Worm (Caenorhabditis elegans) whole organism, late embryonic: ENCODE data around the gene nhr-78.

Experiments used
- C08G9.2 ChIP-seq: sonication (generic microtip); optimal IDR thresholded peaks from 2 replicates; lab custom pipeline; 2016; ENCODE audit warnings: mild to moderate bottlenecking, missing genetic modification characterization, moderate library complexity, missing compliant biosample characterization
- C38D4.7 ChIP-seq: fragments of 200-800 bp; sonication (Bioruptor generic); optimal IDR thresholded peaks from 2 replicates; lab custom pipeline; 2018; ENCODE audit warnings: mild to moderate bottlenecking, missing genetic modification characterization, moderate library complexity, missing compliant biosample characterization
- F13H6.1 ChIP-seq: sonication (generic microtip); optimal IDR thresholded peaks from 2 replicates; lab custom pipeline; 2016; ENCODE audit warnings: missing genetic modification characterization, missing compliant biosample characterization
- K02D7.2 ChIP-seq: sonication (generic microtip); optimal IDR thresholded peaks from 2 replicates; lab custom pipeline; 2017; ENCODE audit warnings: mild to moderate bottlenecking, missing genetic modification characterization, missing compliant biosample characterization
- K09A11.1 ChIP-seq: sonication (generic microtip); optimal IDR thresholded peaks from 2 replicates; lab custom pipeline; 2017; ENCODE audit warnings: antibody characterized with exemption, mild to moderate bottlenecking, missing genetic modification characterization, missing compliant biosample characterization; ENCODE audit not compliant: insufficient read depth
- T23F11.4 ChIP-seq: fragments of 200-800 bp; sonication (Bioruptor generic); optimal IDR thresholded peaks from 2 replicates; lab custom pipeline; 2018; ENCODE audit warnings: mild to moderate bottlenecking, missing genetic modification characterization, missing compliant biosample characterization
- ahr-1 ChIP-seq: sonication (generic microtip); optimal IDR thresholded peaks from 2 replicates; lab custom pipeline; 2016; ENCODE audit warnings: missing genetic modification characterization, missing compliant biosample characterization
- ceh-19 ChIP-seq: fragments of 200-800 bp; sonication (Bioruptor generic); optimal IDR thresholded peaks from 2 replicates; lab custom pipeline; 2018; ENCODE audit warnings: mild to moderate bottlenecking, missing genetic modification characterization, missing compliant biosample characterization
- ceh-2 ChIP-seq: sonication (generic microtip); optimal IDR thresholded peaks from 2 replicates; lab custom pipeline; 2016; ENCODE audit warnings: missing genotype, missing genetic modification characterization, missing compliant biosample characterization
- ceh-24 ChIP-seq: sonication (generic microtip); optimal IDR thresholded peaks from 2 replicates; lab custom pipeline; 2016; ENCODE audit warnings: mild to moderate bottlenecking, missing genetic modification characterization, missing compliant biosample characterization
- ceh-31 ChIP-seq: sonication (generic microtip); optimal IDR thresholded peaks from 2 replicates; lab custom pipeline; 2016; ENCODE audit warnings: missing genetic modification characterization, missing compliant biosample characterization
- ceh-48 ChIP-seq: sonication (generic microtip); optimal IDR thresholded peaks from 2 replicates; lab custom pipeline; 2016; ENCODE audit warnings: missing genetic modification characterization, inconsistent platforms, missing compliant biosample characterization
- dmd-4 ChIP-seq: sonication (generic microtip); optimal IDR thresholded peaks from 2 replicates; lab custom pipeline; 2016; ENCODE audit warnings: borderline replicate concordance, missing genetic modification characterization, missing compliant biosample characterization
- dve-1 ChIP-seq: sonication (generic microtip); optimal IDR thresholded peaks from 2 replicates; lab custom pipeline; 2017; ENCODE audit warnings: antibody characterized with exemption, mild to moderate bottlenecking, missing genetic modification characterization, missing compliant biosample characterization
- elt-2 ChIP-seq: sonication (generic microtip); optimal IDR thresholded peaks from 2 replicates; lab custom pipeline; 2016; ENCODE audit warnings: missing genetic modification reagents, missing genetic modification characterization, missing compliant biosample characterization
- elt-4 ChIP-seq: sonication (generic microtip); optimal IDR thresholded peaks from 2 replicates; lab custom pipeline; 2016; ENCODE audit warnings: missing genetic modification characterization, missing compliant biosample characterization
- ets-4 ChIP-seq: sonication (generic microtip); optimal IDR thresholded peaks from 2 replicates; lab custom pipeline; 2016; ENCODE audit warnings: missing genetic modification characterization, missing compliant biosample characterization
- fax-1 ChIP-seq: sonication (generic microtip); optimal IDR thresholded peaks from 2 replicates; lab custom pipeline; 2016; ENCODE audit warnings: missing genotype, missing genetic modification characterization, missing compliant biosample characterization
- fkh-10 ChIP-seq: fragments of 150-350 bp; optimal IDR thresholded peaks from 2 replicates; lab custom pipeline; 2014; ENCODE audit warnings: missing biosample characterization, missing genetic modification reagents, missing genetic modification characterization
- fkh-6 ChIP-seq: sonication (generic microtip); optimal IDR thresholded peaks from 2 replicates; lab custom pipeline; 2016; ENCODE audit warnings: missing genetic modification characterization, missing compliant biosample characterization
- hlh-15 ChIP-seq: sonication (generic microtip); optimal IDR thresholded peaks from 2 replicates; lab custom pipeline; 2016; ENCODE audit warnings: missing genetic modification characterization, missing compliant biosample characterization
- hlh-6 ChIP-seq: sonication (generic microtip); optimal IDR thresholded peaks from 2 replicates; lab custom pipeline; 2016; ENCODE audit warnings: missing genotype, missing genetic modification characterization, missing compliant biosample characterization
- nhr-232 ChIP-seq: sonication (generic microtip); optimal IDR thresholded peaks from 2 replicates; lab custom pipeline; 2016; ENCODE audit warnings: missing genetic modification characterization, missing compliant biosample characterization
- pag-3 ChIP-seq: sonication (generic microtip); optimal IDR thresholded peaks from 2 replicates; lab custom pipeline; 2016; ENCODE audit warnings: missing compliant biosample characterization, missing genetic modification characterization, borderline replicate concordance
- pat-9 ChIP-seq: fragments of 200-800 bp; sonication (Bioruptor generic); optimal IDR thresholded peaks from 2 replicates; lab custom pipeline; 2018; ENCODE audit warnings: mild to moderate bottlenecking, missing genetic modification characterization, moderate library complexity, missing compliant biosample characterization
- pha-4 ChIP-seq: fragments of 150-350 bp; optimal IDR thresholded peaks from 2 replicates; lab custom pipeline; 2018; ENCODE audit warnings: missing biosample characterization, missing genetic modification reagents, missing genetic modification characterization
- sox-2 ChIP-seq: fragments of 200-800 bp; sonication (Bioruptor generic); IDR thresholded peaks from 2 replicates; pipeline ENCODE4 v1.3.6; 2022; ENCODE audit warnings: missing genetic modification reagents, missing genetic modification characterization, missing compliant biosample characterization
- sox-4 ChIP-seq: sonication (generic microtip); optimal IDR thresholded peaks from 2 replicates; lab custom pipeline; 2017; ENCODE audit warnings: mild to moderate bottlenecking, missing genetic modification characterization, inconsistent platforms, missing compliant biosample characterization
- syd-9 ChIP-seq: sonication (generic microtip); optimal IDR thresholded peaks from 2 replicates; lab custom pipeline; 2016; ENCODE audit warnings: mild to moderate bottlenecking, missing genetic modification characterization, moderate library complexity, missing compliant biosample characterization
- tbx-2 ChIP-seq: sonication (generic microtip); optimal IDR thresholded peaks from 2 replicates; lab custom pipeline; 2016; ENCODE audit warnings: missing genetic modification characterization, missing compliant biosample characterization
- ttx-3 ChIP-seq: sonication (generic microtip); optimal IDR thresholded peaks from 2 replicates; lab custom pipeline; 2016; ENCODE audit warnings: missing genetic modification reagents, missing genetic modification characterization, missing compliant biosample characterization
- unc-3 ChIP-seq, 2 experiments: fragments of 200-800 bp in 1 of 2; sonication (Bioruptor generic) in 1 of 2; sonication (generic microtip) in 1 of 2; conservative IDR thresholded peaks in 1 of 2; optimal IDR thresholded peaks in 1 of 2; 2 replicates each; pipeline versions ENCODE4 v1.3.6 to Lab custom; 2016 to 2022; ENCODE audit warnings: missing compliant biosample characterization in 2 of 2, missing genetic modification characterization in 2 of 2, missing genetic modification reagents in 1 of 2
- unc-42 ChIP-seq: sonication (generic microtip); optimal IDR thresholded peaks from 2 replicates; lab custom pipeline; 2016; ENCODE audit warnings: missing genotype, missing genetic modification characterization, missing compliant biosample characterization
- unc-86 ChIP-seq: sonication (generic microtip); optimal IDR thresholded peaks from 2 replicates; lab custom pipeline; 2016; ENCODE audit warnings: missing genetic modification characterization, missing compliant biosample characterization
- ztf-16 ChIP-seq: sonication (generic microtip); optimal IDR thresholded peaks from 2 replicates; lab custom pipeline; 2017; ENCODE audit warnings: missing genetic modification characterization, missing compliant biosample characterization

Gene nhr-78

DNA sequence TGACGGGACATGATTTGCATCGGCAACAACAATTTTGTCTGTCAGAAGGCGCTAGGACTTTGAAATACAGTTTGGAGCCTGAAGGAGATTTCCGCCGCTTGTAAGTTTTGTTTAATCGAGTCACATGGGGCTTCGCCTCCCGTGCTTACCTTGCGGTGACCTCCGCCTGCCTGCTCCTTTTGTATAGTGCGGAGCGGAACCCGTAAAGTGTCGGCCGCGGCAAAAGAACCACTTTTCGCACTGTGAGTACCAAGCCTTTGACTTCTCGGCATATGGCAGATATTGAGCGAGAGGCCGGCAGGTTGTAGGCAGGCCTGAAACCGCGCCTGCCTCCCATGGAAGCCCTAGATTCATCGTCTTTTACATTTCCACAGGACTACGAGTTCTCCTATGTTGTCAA lies 11.7 kb downstream of the nhr-78 start:
- TF ChIP-seq nhr-232 (tag; lab: Kevin White, UChicago): no peak
- TF ChIP-seq sox-2: no peak
- TF ChIP-seq hlh-15 (tag; lab: Kevin White, UChicago): no peak
- TF ChIP-seq syd-9 (tag; lab: Kevin White, UChicago): no peak
- TF ChIP-seq fkh-10 (GFP tag; lab: Kevin White, UChicago): no peak
- TF ChIP-seq ceh-48 (tag; lab: Kevin White, UChicago): no peak
- TF ChIP-seq dmd-4: no peak
- TF ChIP-seq ceh-31: no peak
- TF ChIP-seq, all 69 proteins: peak for 0

DNA sequence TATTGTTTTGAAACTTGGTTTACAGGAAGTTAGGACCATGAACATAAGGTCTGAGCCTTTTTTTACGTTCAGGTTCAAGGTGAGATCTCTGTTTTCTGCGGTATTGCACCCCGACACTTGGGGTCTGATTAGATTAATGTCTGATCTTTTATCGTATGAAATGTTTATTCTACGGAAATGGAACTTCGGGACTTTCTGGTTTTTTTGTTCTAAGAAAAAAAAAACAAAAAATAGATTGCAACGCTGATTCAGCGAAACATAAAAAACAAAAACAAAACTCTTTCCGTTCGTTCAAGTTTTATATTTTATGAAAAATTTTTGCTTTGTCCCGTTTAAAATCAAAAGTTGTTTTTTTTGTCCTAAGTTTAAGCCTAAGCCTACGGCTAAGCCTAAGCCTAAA lies 12.5 kb downstream of the nhr-78 start, which contains the start of gene F36A4.5:
F36A4.5 (plus strand) TSS at position 301 of the 400 bp plus-strand sequence.
- TF ChIP-seq F13H6.1 (tag; lab: Kevin White, UChicago): no peak
- no peak for TF ChIP-seq dve-1 (tag; lab: Kevin White, UChicago)
- no peak for TF ChIP-seq ztf-16 (tag; lab: Kevin White, UChicago)
- TF ChIP-seq unc-3 (GFP tag; conservative IDR thresholded peaks at IDR 0.05; lab: Robert Waterston, UW): no peak
- TF ChIP-seq unc-3 (tag; optimal IDR thresholded peaks at IDR 0.05; lab: Kevin White, UChicago): no peak
- no peak for TF ChIP-seq ahr-1
- TF ChIP-seq fkh-6: no peak
- TF ChIP-seq unc-42 (tag; lab: Kevin White, UChicago): no peak
- TF ChIP-seq fkh-10 (GFP tag; lab: Kevin White, UChicago): no peak
- no peak for TF ChIP-seq fax-1 (tag; lab: Kevin White, UChicago)
- no peak for TF ChIP-seq ceh-24 (tag; lab: Kevin White, UChicago)
- no peak for TF ChIP-seq pha-4 (tag; lab: Kevin White, UChicago)
- no peak for TF ChIP-seq sox-4 (tag; lab: Kevin White, UChicago)
- no peak for TF ChIP-seq elt-2
- TF ChIP-seq ttx-3 (tag; lab: Kevin White, UChicago): no peak

ce11 chrIV:4264649-4265048 lies 13.0 kb downstream of the nhr-78 start:
- peak; percentile 54 for TF ChIP-seq C08G9.2
- no peak for TF ChIP-seq ceh-31
- TF ChIP-seq tbx-2 (tag; lab: Kevin White, UChicago): peak; percentile 6
- TF ChIP-seq elt-4: peak; percentile 15
- TF ChIP-seq ets-4: no peak
- TF ChIP-seq C38D4.7 (GFP tag; lab: Kevin White, UChicago): no peak
- peak; percentile 63 for TF ChIP-seq hlh-6 (tag; lab: Kevin White, UChicago)
- no peak for TF ChIP-seq sox-4 (tag; lab: Kevin White, UChicago)

DNA sequence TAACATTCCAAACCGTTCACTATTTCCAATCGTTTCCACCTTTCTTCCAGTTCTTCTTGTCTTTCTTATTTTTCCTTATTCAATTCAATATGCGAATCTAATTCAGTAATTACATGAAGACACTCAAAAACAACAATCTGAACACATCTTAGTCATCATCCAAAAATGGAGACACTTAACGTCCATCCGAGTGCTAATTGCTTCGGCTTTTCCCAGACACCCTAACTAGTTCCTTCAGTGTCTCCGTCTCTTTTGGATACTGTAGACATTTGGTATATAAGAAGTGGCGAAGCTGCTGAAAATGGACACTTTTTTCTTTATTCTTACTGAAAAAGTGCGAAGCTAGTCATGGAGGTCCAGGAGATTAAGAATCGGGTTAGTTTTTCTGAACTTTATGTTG lies 14.7 kb downstream of the nhr-78 start, which contains the start of gene col-33:
col-33 (plus strand) TSS at position 301 of the 400 bp plus-strand sequence.
- TF ChIP-seq pat-9 (tag; lab: Kevin White, UChicago): no peak
- no peak for TF ChIP-seq nhr-232 (tag; lab: Kevin White, UChicago)
- no peak for TF ChIP-seq ceh-2 (tag; lab: Kevin White, UChicago)
- no peak for TF ChIP-seq fax-1 (tag; lab: Kevin White, UChicago)
- TF ChIP-seq ahr-1: no peak
- no peak for TF ChIP-seq ceh-48 (tag; lab: Kevin White, UChicago)
- no peak for TF ChIP-seq K09A11.1 (tag; lab: Kevin White, UChicago)
- TF ChIP-seq ceh-19: no peak
- no peak for TF ChIP-seq fkh-10 (GFP tag; lab: Kevin White, UChicago)
- TF ChIP-seq F13H6.1 (tag; lab: Kevin White, UChicago): no peak
- no peak for TF ChIP-seq unc-86 (tag; lab: Kevin White, UChicago)
- no peak for TF ChIP-seq K02D7.2
- TF ChIP-seq sox-2: no peak
- no peak for TF ChIP-seq T23F11.4
- no peak for TF ChIP-seq ets-4
- no peak for TF ChIP-seq C08G9.2
- no peak for TF ChIP-seq pag-3
- TF ChIP-seq, all 69 proteins: peak for 0
